Fruit fly (Drosophila melanogaster) whole organism, embryonic: ENCODE data around the gene CG13367.

Experiments
- Bteb2 ChIP-seq: fragments of 200-800 bp; sonication (Bioruptor generic); optimal IDR thresholded peaks from 2 replicates; lab custom pipeline; 2016; ENCODE audit warnings: missing biosample characterization, missing genetic modification characterization
- CG10565 ChIP-seq: fragments of 200-800 bp; sonication (Bioruptor generic); optimal IDR thresholded peaks from 3 replicates; lab custom pipeline; 2016; ENCODE audit warnings: missing biosample characterization, mild to moderate bottlenecking, missing genetic modification characterization
- CG11247 ChIP-seq: fragments of 200-800 bp; sonication (Bioruptor generic); IDR thresholded peaks from 2 replicates; pipeline ENCODE4 v1.3.6; 2022; ENCODE audit warnings: missing biosample characterization, missing genetic modification characterization
- CG12104 ChIP-seq: fragments of 200-800 bp; sonication (Bioruptor generic); optimal IDR thresholded peaks from 3 replicates; lab custom pipeline; 2016; ENCODE audit warnings: missing biosample characterization, missing genetic modification characterization
- CG13894 ChIP-seq: fragments of 200-800 bp; sonication (Bioruptor generic); optimal IDR thresholded peaks from 3 replicates; lab custom pipeline; 2018; ENCODE audit warnings: missing biosample characterization, mild to moderate bottlenecking, missing genetic modification characterization, moderate library complexity
- CG14050 ChIP-seq: fragments of 200-800 bp; sonication (Bioruptor generic); IDR thresholded peaks from 3 replicates; pipeline ENCODE4 v1.3.6; 2022; ENCODE audit warnings: missing biosample characterization, missing genetic modification characterization
- CG14441 ChIP-seq: fragments of 200-800 bp; sonication (Bioruptor generic); IDR thresholded peaks from 2 replicates; pipeline ENCODE4 v1.3.6; 2022; ENCODE audit warnings: missing biosample characterization, missing genetic modification characterization
- CG1529 ChIP-seq: fragments of 200-800 bp; sonication (Bioruptor generic); optimal IDR thresholded peaks from 3 replicates; lab custom pipeline; 2018; ENCODE audit warnings: missing biosample characterization, missing genetic modification characterization
- CG15514 ChIP-seq: fragments of 200-800 bp; sonication (Bioruptor generic); optimal IDR thresholded peaks from 3 replicates; lab custom pipeline; 2017; ENCODE audit warnings: missing biosample characterization, missing genetic modification characterization, mild to moderate bottlenecking, moderate library complexity, missing genetic modification reagents
- CG17186 ChIP-seq: fragments of 200-800 bp; sonication (Bioruptor generic); optimal IDR thresholded peaks from 3 replicates; lab custom pipeline; 2017; ENCODE audit warnings: missing biosample characterization, missing genetic modification reagents, missing genetic modification characterization
- CG18011 ChIP-seq: fragments of 200-800 bp; sonication (Bioruptor generic); optimal IDR thresholded peaks from 2 replicates; lab custom pipeline; 2017; ENCODE audit warnings: missing biosample characterization, missing genetic modification characterization, mild to moderate bottlenecking, moderate library complexity, missing genotype
- CG18476 ChIP-seq: fragments of 200-800 bp; sonication (Bioruptor generic); optimal IDR thresholded peaks from 2 replicates; lab custom pipeline; 2016; ENCODE audit warnings: missing biosample characterization, mild to moderate bottlenecking, missing genetic modification characterization
- CG30403 ChIP-seq: fragments of 200-800 bp; sonication (Bioruptor generic); optimal IDR thresholded peaks from 3 replicates; lab custom pipeline; 2016; ENCODE audit warnings: missing biosample characterization, missing genetic modification characterization
- CG33557 ChIP-seq: fragments of 200-800 bp; sonication (Bioruptor generic); optimal IDR thresholded peaks from 2 replicates; lab custom pipeline; 2019; ENCODE audit warnings: missing biosample characterization, mild to moderate bottlenecking, missing genetic modification characterization, moderate library complexity
- CG3847 ChIP-seq: fragments of 200-800 bp; sonication (Bioruptor generic); IDR thresholded peaks from 2 replicates; pipeline ENCODE4 v1.3.6; 2022; ENCODE audit warnings: missing biosample characterization, missing genetic modification characterization
- CG3995 ChIP-seq: fragments of 200-800 bp; sonication (Bioruptor generic); optimal IDR thresholded peaks from 3 replicates; lab custom pipeline; 2016; ENCODE audit warnings: missing biosample characterization, missing genetic modification characterization
- CG4617 ChIP-seq: fragments of 200-800 bp; sonication (Bioruptor generic); optimal IDR thresholded peaks from 3 replicates; lab custom pipeline; 2016; ENCODE audit warnings: missing biosample characterization, missing genetic modification characterization, borderline replicate concordance
- CG7271 ChIP-seq: fragments of 200-800 bp; sonication (Bioruptor generic); optimal IDR thresholded peaks from 2 replicates; lab custom pipeline; 2018; ENCODE audit warnings: missing biosample characterization, mild to moderate bottlenecking, missing genetic modification characterization, moderate library complexity
- CG7357 ChIP-seq: fragments of 200-800 bp; sonication (Bioruptor generic); IDR thresholded peaks from 3 replicates; pipeline ENCODE4 v1.3.6; 2022; ENCODE audit warnings: missing biosample characterization, missing genetic modification characterization
- CG8944 ChIP-seq: fragments of 200-800 bp; sonication (Bioruptor generic); optimal IDR thresholded peaks from 3 replicates; lab custom pipeline; 2016; ENCODE audit warnings: missing biosample characterization, missing genetic modification characterization
- CG9437 ChIP-seq: fragments of 200-800 bp; sonication (Bioruptor generic); optimal IDR thresholded peaks from 2 replicates; lab custom pipeline; 2018; ENCODE audit warnings: missing biosample characterization, mild to moderate bottlenecking, missing genetic modification characterization
- CG9817 ChIP-seq: fragments of 200-800 bp; sonication (Bioruptor generic); optimal IDR thresholded peaks from 2 replicates; lab custom pipeline; 2018; ENCODE audit warnings: missing biosample characterization, mild to moderate bottlenecking, missing genetic modification characterization, moderate library complexity
- CG9876 ChIP-seq: fragments of 200-800 bp; sonication (Bioruptor generic); optimal IDR thresholded peaks from 2 replicates; lab custom pipeline; 2016; ENCODE audit warnings: missing biosample characterization, missing genetic modification characterization
- Drgx ChIP-seq: fragments of 200-800 bp; sonication (Bioruptor generic); IDR thresholded peaks from 2 replicates; pipeline ENCODE4 v1.3.6; 2022; ENCODE audit warnings: missing biosample characterization, missing genetic modification characterization
- Gug ChIP-seq: fragments of 200-800 bp; sonication (Bioruptor generic); IDR thresholded peaks from 4 replicates; pipeline ENCODE4 v1.3.6; 2022; ENCODE audit warnings: missing biosample characterization, missing genetic modification characterization
- HmgZ ChIP-seq: fragments of 200-800 bp; sonication (Bioruptor generic); optimal IDR thresholded peaks from 2 replicates; lab custom pipeline; 2018; ENCODE audit warnings: missing biosample characterization, mild to moderate bottlenecking, missing genetic modification characterization
- Hr39 ChIP-seq: fragments of >200 bp; optimal IDR thresholded peaks from 2 replicates; lab custom pipeline; 2017
- Hr78 ChIP-seq, 2 experiments: fragments of 200-800 bp in 1 of 2; fragments of >200 bp in 1 of 2; sonication (Bioruptor generic) in 1 of 2; optimal IDR thresholded peaks; 2 replicates each; lab custom pipeline; 2017 to 2019; ENCODE audit warnings: missing biosample characterization in 2 of 2, missing genetic modification characterization in 2 of 2, mild to moderate bottlenecking in 1 of 2, moderate library complexity in 1 of 2
- Lim3 ChIP-seq: fragments of 200-800 bp; sonication (Bioruptor generic); IDR thresholded peaks from 2 replicates; pipeline ENCODE4 v1.3.6; 2022; ENCODE audit warnings: missing biosample characterization, missing genetic modification characterization
- NfI ChIP-seq: fragments of 200-800 bp; sonication (Bioruptor generic); optimal IDR thresholded peaks from 3 replicates; lab custom pipeline; 2018; ENCODE audit warnings: missing biosample characterization, mild to moderate bottlenecking, missing genetic modification characterization, moderate library complexity
- Ravus ChIP-seq: fragments of 200-800 bp; sonication (Bioruptor generic); IDR thresholded peaks from 2 replicates; pipeline ENCODE4 v1.3.6; 2022; ENCODE audit warnings: missing biosample characterization, missing genetic modification characterization
- ara ChIP-seq: fragments of 200-800 bp; sonication (Bioruptor generic); IDR thresholded peaks from 2 replicates; pipeline ENCODE4 v1.3.6; 2022; ENCODE audit warnings: missing biosample characterization, missing genetic modification characterization
- az2 ChIP-seq: fragments of 200-800 bp; sonication (Bioruptor generic); optimal IDR thresholded peaks from 3 replicates; lab custom pipeline; 2016; ENCODE audit warnings: missing biosample characterization, missing genetic modification characterization
- bab2 ChIP-seq: fragments of 200-800 bp; sonication (Bioruptor generic); optimal IDR thresholded peaks from 2 replicates; lab custom pipeline; 2016; ENCODE audit warnings: missing biosample characterization, missing genetic modification characterization
- bsh ChIP-seq, 2 experiments: fragments of 200-800 bp; sonication (Bioruptor generic); optimal IDR thresholded peaks; 2 replicates each; lab custom pipeline; 2017 to 2018; ENCODE audit warnings: mild to moderate bottlenecking in 2 of 2, missing biosample characterization in 2 of 2, missing genetic modification characterization in 2 of 2, moderate library complexity in 1 of 2
- chif ChIP-seq, 2 experiments: fragments of 200-800 bp; sonication (Bioruptor generic); optimal IDR thresholded peaks; 3 replicates each; lab custom pipeline; 2016; ENCODE audit warnings: missing biosample characterization in 2 of 2, missing genetic modification characterization in 2 of 2
- dan ChIP-seq: fragments of 200-800 bp; sonication (Bioruptor generic); IDR thresholded peaks from 2 replicates; pipeline ENCODE4 v1.3.6; 2022; ENCODE audit warnings: missing biosample characterization, missing genetic modification characterization
- en ChIP-seq: fragments of 200-800 bp; sonication (Bioruptor generic); optimal IDR thresholded peaks from 2 replicates; lab custom pipeline; 2016; ENCODE audit warnings: missing biosample characterization, missing genetic modification characterization
- fd3F ChIP-seq: fragments of 200-800 bp; sonication (Bioruptor generic); optimal IDR thresholded peaks from 2 replicates; lab custom pipeline; 2018; ENCODE audit warnings: missing biosample characterization, mild to moderate bottlenecking, missing genetic modification characterization, moderate library complexity
- fd64A ChIP-seq: fragments of 200-800 bp; sonication (Bioruptor generic); optimal IDR thresholded peaks from 3 replicates; lab custom pipeline; 2018; ENCODE audit warnings: missing biosample characterization, mild to moderate bottlenecking, missing genetic modification characterization
- insv ChIP-seq, 2 experiments: fragments of 200-800 bp; sonication (Bioruptor generic); optimal IDR thresholded peaks; 3 replicates each; lab custom pipeline; 2016 to 2018; ENCODE audit warnings: missing biosample characterization in 2 of 2, missing genetic modification characterization in 2 of 2
- ken ChIP-seq: fragments of 200-800 bp; sonication (Bioruptor generic); IDR thresholded peaks from 3 replicates; pipeline ENCODE4 v1.3.6; 2022; ENCODE audit warnings: missing biosample characterization, missing genetic modification characterization
- lola ChIP-seq, 3 experiments: fragments of >200 bp in 2 of 3; fragments of 200-800 bp in 1 of 3; sonication (Bioruptor generic) in 1 of 3; optimal IDR thresholded peaks; 2 replicates each; lab custom pipeline; 2017 to 2019; ENCODE audit warnings: missing biosample characterization in 3 of 3, missing genetic modification characterization in 3 of 3, mild to moderate bottlenecking in 1 of 3, moderate library complexity in 1 of 3
- maf-S ChIP-seq: fragments of 200-800 bp; sonication (Bioruptor generic); optimal IDR thresholded peaks from 2 replicates; lab custom pipeline; 2016; ENCODE audit warnings: missing biosample characterization, missing genetic modification characterization
- oc ChIP-seq: fragments of 200-800 bp; sonication (Bioruptor generic); optimal IDR thresholded peaks from 2 replicates; lab custom pipeline; 2018; ENCODE audit warnings: missing biosample characterization, mild to moderate bottlenecking, missing genetic modification characterization, moderate library complexity
- pzg ChIP-seq: fragments of 200-800 bp; sonication (Bioruptor generic); optimal IDR thresholded peaks from 3 replicates; lab custom pipeline; 2018; ENCODE audit warnings: missing biosample characterization, mild to moderate bottlenecking, missing genetic modification characterization, moderate library complexity
- ranshi ChIP-seq: fragments of 200-800 bp; sonication (Bioruptor generic); IDR thresholded peaks from 2 replicates; pipeline ENCODE4 v1.3.6; 2022; ENCODE audit warnings: missing biosample characterization, missing genetic modification characterization
- tll ChIP-seq, 2 experiments: fragments of 200-800 bp in 1 of 2; fragments of >200 bp in 1 of 2; sonication (Bioruptor generic) in 1 of 2; optimal IDR thresholded peaks; 2 replicates each; lab custom pipeline; 2017 to 2019; ENCODE audit warnings: missing biosample characterization in 2 of 2, missing genetic modification characterization in 2 of 2, mild to moderate bottlenecking in 1 of 2, moderate library complexity in 1 of 2
- ttk ChIP-seq: fragments of 200-800 bp; sonication (Bioruptor generic); IDR thresholded peaks from 2 replicates; pipeline ENCODE4 v2.1.2; 2022; ENCODE audit warnings: missing biosample characterization, missing genetic modification characterization
- zfh2 ChIP-seq: fragments of 200-800 bp; sonication (Bioruptor generic); optimal IDR thresholded peaks from 2 replicates; lab custom pipeline; 2016; ENCODE audit warnings: missing biosample characterization, missing genetic modification characterization

CG13367 gene

DNA sequence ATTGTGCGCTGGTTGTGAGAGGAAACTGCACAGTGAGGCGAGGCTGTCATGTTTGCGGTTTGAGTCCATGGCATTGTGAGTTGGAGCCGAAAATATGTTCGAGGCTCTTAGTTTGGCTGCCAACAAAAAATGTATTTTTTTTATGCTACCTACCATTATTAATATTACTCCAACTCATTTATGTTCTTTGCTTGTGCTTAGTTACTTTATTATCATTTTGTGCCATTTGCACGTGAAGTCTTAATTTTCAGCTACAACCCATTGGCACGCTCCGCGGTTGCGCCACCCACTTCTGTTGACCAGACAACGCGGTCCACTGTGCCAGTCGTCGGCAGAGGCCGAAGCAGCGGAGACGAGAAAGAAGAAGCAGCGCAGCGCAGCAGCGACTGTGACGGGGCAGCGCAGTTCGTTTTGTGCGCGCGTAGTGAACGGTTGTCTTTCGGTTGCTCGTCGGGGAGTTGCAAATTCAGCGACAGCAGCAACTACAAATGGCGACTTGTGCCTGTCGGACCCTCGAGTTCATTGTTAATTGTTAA, 41.9 kb downstream of the CG13367 start, which contains the start of gene sdk (continued):
- peak; percentile 78 for TF ChIP-seq CG14050 (GFP tag; lab: Robert Waterston, UW)
- TF ChIP-seq zfh2 (GFP tag; lab: Kevin White, UChicago), result peak; percentile 89
- TF ChIP-seq CG18476 (GFP tag; lab: Kevin White, UChicago), result peak; percentile 80
- peak; percentile 87 for TF ChIP-seq Gug (GFP tag; lab: Robert Waterston, UW)
- peak; percentile 80 for TF ChIP-seq NfI (GFP tag; lab: Kevin White, UChicago)
- peak; percentile 93 for TF ChIP-seq HmgZ (tag; lab: Kevin White, UChicago)
- TF ChIP-seq ken (GFP tag; lab: Robert Waterston, UW), result peak; percentile 80
- peak in 1 of 3 experiments; percentile 90 for TF ChIP-seq lola (GFP tag; optimal IDR thresholded peaks at IDR 0.05; lab: Kevin White, UChicago)
- TF ChIP-seq maf-S, result peak; percentile 87
- TF ChIP-seq Ravus (GFP tag; lab: Robert Waterston, UW), result peak; percentile 20; the same call in 1 of the 2 replicates
- peak; percentile 91 for TF ChIP-seq az2
- TF ChIP-seq fd3F, result peak; percentile 76
- peak; percentile 85 for TF ChIP-seq CG33557
- TF ChIP-seq chif (GFP tag; optimal IDR thresholded peaks at IDR 0.05; lab: Kevin White, UChicago), result peak; percentile 88 to 94
- TF ChIP-seq CG9876 (GFP tag; lab: Kevin White, UChicago), result peak; percentile 83
- TF ChIP-seq Bteb2 (GFP tag; lab: Kevin White, UChicago), result peak; percentile 87
- TF ChIP-seq ranshi (GFP tag; lab: Robert Waterston, UW), result peak; percentile 66; the same call in 1 of the 2 replicates
- peak in 1 of 2 experiments; percentile 75 for TF ChIP-seq Hr78 (GFP tag; optimal IDR thresholded peaks at IDR 0.05; lab: Kevin White, UChicago)
- peak; percentile 34 for TF ChIP-seq CG3995 (GFP tag; lab: Kevin White, UChicago)
- peak; percentile 16 for TF ChIP-seq pzg (GFP tag; lab: Kevin White, UChicago)
- TF ChIP-seq bsh (GFP tag; optimal IDR thresholded peaks at IDR 0.05; lab: Kevin White, UChicago), result peak; percentile 89 to 90
- peak; percentile 88 for TF ChIP-seq CG3847 (GFP tag; lab: Robert Waterston, UW)
- TF ChIP-seq CG11247, result peak; percentile 73
- peak; percentile 86 for TF ChIP-seq ara (GFP tag; lab: Robert Waterston, UW)
- TF ChIP-seq ttk (GFP tag; lab: Robert Waterston, UW), result peak; percentile 68
- no peak for TF ChIP-seq CG7271
- peak; percentile 95 for TF ChIP-seq CG1529 (GFP tag; lab: Kevin White, UChicago)
- TF ChIP-seq CG9437 (GFP tag; lab: Kevin White, UChicago), result peak; percentile 82
- peak; percentile 83 for TF ChIP-seq CG12104 (GFP tag; lab: Kevin White, UChicago)
- peak; percentile 81 for TF ChIP-seq CG17186 (GFP tag; lab: Kevin White, UChicago)
- TF ChIP-seq Lim3 (GFP tag; lab: Robert Waterston, UW), result no peak
- peak; percentile 95 for TF ChIP-seq CG30403 (GFP tag; lab: Kevin White, UChicago)
- peak; percentile 79 for TF ChIP-seq CG14441 (GFP tag; lab: Robert Waterston, UW)
- peak; percentile 74 for TF ChIP-seq dan
- TF ChIP-seq CG10565 (GFP tag; lab: Kevin White, UChicago), result peak; percentile 49
- TF ChIP-seq fd64A, result peak; percentile 84
- peak; percentile 75 for TF ChIP-seq CG13894
- peak; percentile 93 for TF ChIP-seq CG8944 (GFP tag; lab: Kevin White, UChicago)
- peak; percentile 89 for TF ChIP-seq bab2
- peak; percentile 82 for TF ChIP-seq CG15514 (GFP tag; lab: Kevin White, UChicago)
- TF ChIP-seq CG18011, result peak; percentile 64
- peak; percentile 80 for TF ChIP-seq CG7357 (GFP tag; lab: Robert Waterston, UW)
- peak; percentile 89 for TF ChIP-seq en (GFP tag; lab: Kevin White, UChicago)
- TF ChIP-seq insv (GFP tag; optimal IDR thresholded peaks at IDR 0.05; lab: Kevin White, UChicago), result peak; percentile 54 to 55
- peak; percentile 64 for TF ChIP-seq CG4617 (GFP tag; lab: Kevin White, UChicago)
- peak; percentile 90 for TF ChIP-seq Drgx (GFP tag; lab: Robert Waterston, UW)
- peak in 1 of 2 experiments; percentile 54 for TF ChIP-seq tll (GFP tag; optimal IDR thresholded peaks at IDR 0.05; lab: Kevin White, UChicago)
- no peak for TF ChIP-seq Hr39 (lab: Kevin White, UChicago)
- peak; percentile 83 for TF ChIP-seq CG9817 (tag; lab: Kevin White, UChicago)
- peak; percentile 81 for TF ChIP-seq oc
